Worm (Caenorhabditis elegans) whole organism, L4 larva: ENCODE results near the gene ceh-18.

Experiments used
- D1046.2 ChIP-seq: fragments of 200-800 bp; sonication (Bioruptor generic); IDR thresholded peaks from 2 replicates; pipeline ENCODE4 v1.3.6; 2022; ENCODE audit warnings: missing genetic modification characterization, missing compliant biosample characterization
- F49E8.2 ChIP-seq: sonication (generic microtip); optimal IDR thresholded peaks from 2 replicates; lab custom pipeline; 2016; ENCODE audit warnings: missing compliant biosample characterization, mild to moderate bottlenecking, missing genetic modification characterization, borderline replicate concordance
- R02D3.7 ChIP-seq: fragments of 150-350 bp; sonication (generic microtip); optimal IDR thresholded peaks from 3 replicates; lab custom pipeline; 2014; ENCODE audit warnings: missing biosample characterization, missing genetic modification characterization
- T26A8.4 ChIP-seq: fragments of 200-800 bp; sonication (Bioruptor generic); IDR thresholded peaks from 2 replicates; pipeline ENCODE4 v1.3.6; 2022; ENCODE audit warnings: missing genetic modification characterization, missing compliant biosample characterization
- Y5F2A.4 ChIP-seq: fragments of 200-800 bp; sonication (Bioruptor generic); optimal IDR thresholded peaks from 2 replicates; lab custom pipeline; 2018; ENCODE audit warnings: mild to moderate bottlenecking, missing genetic modification characterization, missing compliant biosample characterization
- aha-1 ChIP-seq: fragments of 150-350 bp; peaks from one replicate; lab custom pipeline; 2014; ENCODE audit warnings: missing biosample characterization, missing genetic modification characterization
- ama-1 ChIP-seq: fragments of 150-350 bp; optimal IDR thresholded peaks from 2 replicates; lab custom pipeline; 2014; ENCODE audit warnings: inconsistent platforms, mixed read lengths
- ceh-32 ChIP-seq: sonication (generic microtip); optimal IDR thresholded peaks from 2 replicates; lab custom pipeline; 2016; ENCODE audit warnings: mild to moderate bottlenecking, missing genetic modification characterization, missing compliant biosample characterization; ENCODE audit not compliant: poor library complexity
- ceh-62 ChIP-seq: sonication (generic microtip); optimal IDR thresholded peaks from 2 replicates; lab custom pipeline; 2017; ENCODE audit warnings: missing biosample characterization, missing genetic modification characterization
- cey-2 ChIP-seq: sonication (generic microtip); optimal IDR thresholded peaks from 3 replicates; lab custom pipeline; 2017; ENCODE audit warnings: missing genetic modification characterization, mild to moderate bottlenecking, missing compliant biosample characterization, antibody characterized with exemption, borderline replicate concordance; ENCODE audit not compliant: insufficient read depth
- ctbp-1 ChIP-seq: fragments of 200-800 bp; sonication (Bioruptor generic); IDR thresholded peaks from 2 replicates; pipeline ENCODE4 v1.3.6; 2022; ENCODE audit warnings: missing genetic modification reagents, missing genetic modification characterization, missing compliant biosample characterization
- daf-16 ChIP-seq, 3 experiments: sonication (generic microtip); optimal IDR thresholded peaks; 2 replicates each; lab custom pipeline; 2016 to 2017; ENCODE audit warnings: missing genetic modification characterization in 3 of 3, missing genetic modification reagents in 3 of 3, mild to moderate bottlenecking in 2 of 3, missing compliant biosample characterization in 2 of 3, missing biosample characterization in 1 of 3, moderate library complexity in 1 of 3
- dmd-6 ChIP-seq: fragments of 200-800 bp; sonication (Bioruptor generic); IDR thresholded peaks from 2 replicates; pipeline ENCODE4 v1.3.6; 2022; ENCODE audit warnings: missing genetic modification reagents, missing genetic modification characterization, missing compliant biosample characterization
- dmd-9 ChIP-seq: fragments of 200-800 bp; sonication (Bioruptor generic); IDR thresholded peaks from 2 replicates; pipeline ENCODE4 v1.3.6; 2022; ENCODE audit warnings: missing genetic modification reagents, missing genetic modification characterization, missing compliant biosample characterization
- dpl-1 ChIP-seq: fragments of 150-350 bp; optimal IDR thresholded peaks from 2 replicates; lab custom pipeline; 2014; ENCODE audit warnings: missing biosample characterization, missing genetic modification reagents, missing genetic modification characterization
- duxl-1 ChIP-seq: sonication (generic microtip); optimal IDR thresholded peaks from 2 replicates; lab custom pipeline; 2016; ENCODE audit warnings: mild to moderate bottlenecking, missing genetic modification characterization, moderate library complexity, missing compliant biosample characterization; ENCODE audit not compliant: poor library complexity
- dve-1 ChIP-seq: sonication (generic microtip); optimal IDR thresholded peaks from 2 replicates; lab custom pipeline; 2017; ENCODE audit warnings: antibody characterized with exemption, mild to moderate bottlenecking, missing genetic modification characterization, missing compliant biosample characterization; ENCODE audit not compliant: insufficient read depth
- fkh-10 ChIP-seq: fragments of 150-350 bp; optimal IDR thresholded peaks from 2 replicates; lab custom pipeline; 2014; ENCODE audit warnings: missing biosample characterization, missing genetic modification reagents, missing genetic modification characterization
- fos-1 ChIP-seq: fragments of 150-350 bp; optimal IDR thresholded peaks from 2 replicates; lab custom pipeline; 2014; ENCODE audit warnings: missing biosample characterization, missing genetic modification characterization
- hlh-11 ChIP-seq: fragments of 200-800 bp; sonication (Bioruptor generic); optimal IDR thresholded peaks from 2 replicates; lab custom pipeline; 2018; ENCODE audit warnings: mild to moderate bottlenecking, missing genetic modification characterization, missing compliant biosample characterization
- hmg-1.1 ChIP-seq: fragments of 200-800 bp; sonication (Bioruptor generic); IDR thresholded peaks from 2 replicates; pipeline ENCODE4 v1.3.6; 2022; ENCODE audit warnings: missing genetic modification reagents, missing genetic modification characterization, missing compliant biosample characterization
- lim-7 ChIP-seq: fragments of 200-800 bp; sonication (Bioruptor generic); IDR thresholded peaks from 2 replicates; pipeline ENCODE4 v1.3.6; 2022; ENCODE audit warnings: missing genetic modification characterization, missing compliant biosample characterization
- lir-3 ChIP-seq: sonication (generic microtip); optimal IDR thresholded peaks from 2 replicates; lab custom pipeline; 2016; ENCODE audit warnings: mild to moderate bottlenecking, missing genetic modification characterization, missing compliant biosample characterization
- lsy-2 ChIP-seq, 2 experiments: fragments of 150-350 bp in 1 of 2; sonication (generic microtip) in 1 of 2; optimal IDR thresholded peaks; 2 replicates each; lab custom pipeline; 2014 to 2017; ENCODE audit warnings: missing biosample characterization in 2 of 2, missing genetic modification characterization in 2 of 2
- nhr-11 ChIP-seq: fragments of 150-350 bp; optimal IDR thresholded peaks from 2 replicates; lab custom pipeline; 2014; ENCODE audit warnings: missing biosample characterization, missing genetic modification characterization
- nhr-28 ChIP-seq: fragments of 150-350 bp; optimal IDR thresholded peaks from 2 replicates; lab custom pipeline; 2014; ENCODE audit warnings: missing biosample characterization, missing genetic modification characterization
- nhr-41 ChIP-seq: fragments of 200-800 bp; sonication (Bioruptor generic); IDR thresholded peaks from 2 replicates; pipeline ENCODE4 v1.3.6; 2022; ENCODE audit warnings: missing genetic modification reagents, missing genetic modification characterization, missing compliant biosample characterization
- nhr-48 ChIP-seq: sonication (generic microtip); optimal IDR thresholded peaks from 2 replicates; lab custom pipeline; 2016; ENCODE audit warnings: mild to moderate bottlenecking, missing genetic modification characterization, missing compliant biosample characterization
- nhr-6 ChIP-seq: fragments of 150-350 bp; optimal IDR thresholded peaks from 2 replicates; lab custom pipeline; 2014; ENCODE audit warnings: missing biosample characterization, missing genetic modification characterization
- nhr-77 ChIP-seq: fragments of 150-350 bp; optimal IDR thresholded peaks from 2 replicates; lab custom pipeline; 2014; ENCODE audit warnings: missing biosample characterization, missing genetic modification characterization
- set-16 ChIP-seq: fragments of 200-800 bp; sonication (Bioruptor generic); IDR thresholded peaks from 2 replicates; pipeline ENCODE4 v1.3.6; 2022; ENCODE audit warnings: missing genetic modification reagents, missing genetic modification characterization, missing compliant biosample characterization
- skn-1 ChIP-seq: fragments of 150-350 bp; optimal IDR thresholded peaks from 2 replicates; lab custom pipeline; 2014; ENCODE audit warnings: missing biosample characterization, missing genetic modification characterization
- spr-3 ChIP-seq: fragments of 200-800 bp; sonication (Bioruptor generic); optimal IDR thresholded peaks from 2 replicates; lab custom pipeline; 2018; ENCODE audit warnings: mild to moderate bottlenecking, missing genetic modification characterization, missing compliant biosample characterization
- tag-97 ChIP-seq: fragments of 200-800 bp; sonication (Bioruptor generic); IDR thresholded peaks from 2 replicates; pipeline ENCODE4 v1.3.6; 2022; ENCODE audit warnings: missing genetic modification characterization, missing compliant biosample characterization
- unc-62 ChIP-seq, 3 experiments: fragments of 150-350 bp in 1 of 3; sonication (generic microtip); optimal IDR thresholded peaks in 2 of 3; peaks in 1 of 3; 1 replicate in 1 of 3; 2 replicates in 2 of 3; lab custom pipeline; 2014 to 2017; ENCODE audit warnings: missing biosample characterization in 3 of 3, missing genetic modification characterization in 3 of 3, missing genetic modification reagents in 3 of 3, missing genotype in 1 of 3
- zag-1 ChIP-seq: fragments of 150-350 bp; optimal IDR thresholded peaks from 2 replicates; lab custom pipeline; 2014; ENCODE audit warnings: missing biosample characterization, missing genetic modification characterization
- zfp-3 ChIP-seq: fragments of 200-800 bp; sonication (Bioruptor generic); conservative IDR thresholded peaks from 2 replicates; pipeline ENCODE4 v1.3.6; 2022; ENCODE audit warnings: missing genetic modification reagents, missing genetic modification characterization, missing compliant biosample characterization
- zip-11 ChIP-seq: fragments of 200-800 bp; sonication (Bioruptor generic); IDR thresholded peaks from 2 replicates; pipeline ENCODE4 v1.3.6; 2022; ENCODE audit warnings: missing genetic modification characterization, missing compliant biosample characterization

ceh-18 gene

DNA sequence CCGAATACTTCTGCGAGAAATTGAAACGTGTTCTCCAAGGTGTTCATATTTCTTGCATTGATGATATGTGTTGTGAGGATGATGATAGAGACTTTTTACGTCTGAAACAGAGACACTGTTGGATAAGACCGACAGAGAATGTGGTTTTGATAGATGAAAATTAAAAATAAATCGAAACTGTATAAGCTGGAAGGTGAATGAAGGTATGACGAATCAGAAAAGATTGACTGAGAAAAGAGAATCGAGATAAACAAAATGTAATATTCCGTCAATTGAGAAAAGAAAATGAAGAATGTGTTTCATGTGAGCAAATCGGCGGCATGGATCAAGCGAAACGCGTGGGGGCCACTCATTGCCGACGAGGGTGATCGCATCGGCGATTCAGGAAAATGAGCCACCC is at the start of gene ceh-18:
TSS of gene ceh-18 (minus strand) at position 101 of the 400 bp plus-strand sequence.
- TF ChIP-seq spr-3 (no peak), ceh-32 (tag; lab: Kevin White, UChicago) (no peak), zip-11 (GFP tag; lab: Robert Waterston, UW) (no peak), lir-3 (tag; lab: Kevin White, UChicago) (no peak)

DNA sequence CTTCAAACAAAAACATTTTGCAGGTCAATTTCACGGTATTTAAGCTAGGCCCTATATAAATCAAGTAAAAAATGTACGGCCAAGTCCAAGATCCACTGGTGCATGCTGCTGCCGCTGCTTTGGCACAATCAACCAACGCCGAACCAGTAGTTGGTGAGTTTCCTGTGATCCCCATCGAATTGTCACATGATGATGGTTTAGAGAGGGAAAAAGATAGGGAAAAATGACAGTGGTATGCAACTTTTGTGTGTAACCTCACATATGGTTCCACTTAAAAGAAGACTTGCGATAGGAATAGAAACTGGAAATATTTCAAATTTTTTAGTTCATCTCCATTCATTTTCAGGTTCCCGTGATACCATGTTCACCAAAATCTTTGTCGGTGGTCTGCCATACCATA is 47.0 kb upstream of the ceh-18 start, which contains the start of gene sup-12:
TSS of gene sup-12 (plus strand) at position 17 of the 400 bp plus-strand sequence.
- no peak for TF ChIP-seq skn-1 (tag; lab: Kevin White, UChicago)
- TF ChIP-seq F49E8.2 (tag; lab: Kevin White, UChicago) = no peak
- TF ChIP-seq aha-1 (tag; lab: Kevin White, UChicago) = peak; percentile 64
- TF ChIP-seq, all 104 proteins: peak for 1

ce11 chrX:3901389-3901788 is 43.8 kb upstream of the ceh-18 start:
- peak; percentile 87 for TF ChIP-seq fkh-10 (GFP tag; lab: Kevin White, UChicago)
- no peak for TF ChIP-seq nhr-28

DNA sequence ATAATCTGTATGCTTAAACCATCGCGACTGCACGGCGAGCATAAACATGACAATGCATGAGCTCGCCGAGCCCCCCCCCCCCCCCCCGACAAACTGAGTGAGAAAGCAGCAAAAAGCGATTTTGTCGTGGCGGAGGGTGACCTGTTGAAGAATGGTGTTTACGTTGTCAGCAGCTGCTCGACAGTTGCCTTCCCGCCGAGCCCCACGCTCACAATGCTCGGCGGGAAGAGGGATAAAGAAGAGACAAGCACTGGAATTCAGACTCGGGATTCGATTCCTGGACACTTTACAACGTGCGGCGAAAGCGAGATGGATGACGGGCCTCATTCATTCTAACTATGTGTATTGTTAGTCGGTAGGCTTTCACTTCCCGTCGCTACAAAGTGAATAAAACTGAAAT is 43.1 kb upstream of the ceh-18 start:
- TF ChIP-seq ceh-62 (no peak), hlh-11 (tag; lab: Kevin White, UChicago) (peak; percentile 65), daf-16 (GFP tag; optimal IDR thresholded peaks at IDR 0.05; lab: Kevin White, UChicago) (peak in 1 of 2 experiments; percentile 27), daf-16 (tag; optimal IDR thresholded peaks at IDR 0.05; lab: Kevin White, UChicago) (no peak), tag-97 (no peak), set-16 (GFP tag; lab: Robert Waterston, UW) (peak; percentile 84; the same call in 1 of the 2 replicates), nhr-48 (tag; lab: Kevin White, UChicago) (no peak), lim-7 (GFP tag; lab: Robert Waterston, UW) (no peak), dve-1 (no peak), nhr-77 (tag; lab: Kevin White, UChicago) (no peak), zfp-3 (no peak), dpl-1 (GFP tag; lab: Kevin White, UChicago) (no peak), duxl-1 (no peak), D1046.2 (peak; percentile 54; the same call in 1 of the 2 replicates), dmd-6 (GFP tag; lab: Robert Waterston, UW) (0 out of 2 replicates have a peak, but pooled peaks have one; percentile 9), nhr-11 (peak; percentile 10), T26A8.4 (GFP tag; lab: Robert Waterston, UW) (0 out of 2 replicates have a peak, but pooled peaks have one; percentile 24)

DNA sequence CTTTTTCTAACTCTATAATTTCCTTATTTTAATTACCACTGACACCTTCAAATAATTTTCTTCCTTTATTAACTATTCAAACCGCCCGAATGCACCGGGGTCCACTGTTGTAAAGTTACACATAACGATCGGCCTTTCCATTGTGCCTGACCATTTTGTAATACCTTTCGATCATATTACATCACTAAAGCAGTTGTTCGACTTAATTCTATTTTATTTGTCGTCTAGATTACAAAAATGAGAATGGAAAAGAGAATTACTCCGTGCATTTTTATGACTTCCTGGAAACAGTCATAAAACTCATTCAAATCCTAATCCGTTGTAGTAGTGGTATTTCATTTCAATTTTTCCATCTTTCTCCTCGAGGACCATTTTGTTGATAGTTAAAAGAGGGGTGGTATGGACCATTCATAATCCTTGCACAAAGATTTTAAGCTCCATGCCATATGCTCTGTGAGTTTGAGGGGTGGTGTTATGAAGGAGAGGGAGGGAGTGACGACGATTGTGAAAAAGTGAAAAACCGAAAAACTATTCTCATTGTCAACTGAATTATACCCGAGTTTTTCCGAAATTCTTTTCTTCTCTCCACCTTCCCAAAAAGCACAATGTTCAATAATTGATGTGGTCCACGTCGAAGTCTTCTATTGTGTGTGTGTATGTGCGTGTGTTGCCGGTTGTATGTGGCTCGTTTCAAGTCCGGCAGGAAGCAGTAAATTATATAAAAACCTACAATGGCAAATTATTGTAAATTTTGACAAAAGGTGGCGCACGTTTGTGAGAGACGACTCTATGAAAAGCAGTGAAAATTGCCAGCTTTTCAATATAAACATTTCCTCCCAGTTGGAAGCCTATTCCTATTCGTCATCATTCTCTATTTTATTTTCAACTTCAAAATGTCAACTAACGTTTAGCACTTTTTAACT is 40.9 kb upstream of the ceh-18 start:
- TF ChIP-seq aha-1 (tag; lab: Kevin White, UChicago) (peak; percentile 64), lsy-2 (tag; optimal IDR thresholded peaks at IDR 0.05; lab: Kevin White, UChicago) (no peak), unc-62 (GFP tag; optimal IDR thresholded peaks at IDR 0.05 in 1 of 2; lab: Kevin White, UChicago) (peak in 1 of 2 experiments; percentile 95), unc-62 (tag; optimal IDR thresholded peaks at IDR 0.05; lab: Kevin White, UChicago) (no peak)

DNA sequence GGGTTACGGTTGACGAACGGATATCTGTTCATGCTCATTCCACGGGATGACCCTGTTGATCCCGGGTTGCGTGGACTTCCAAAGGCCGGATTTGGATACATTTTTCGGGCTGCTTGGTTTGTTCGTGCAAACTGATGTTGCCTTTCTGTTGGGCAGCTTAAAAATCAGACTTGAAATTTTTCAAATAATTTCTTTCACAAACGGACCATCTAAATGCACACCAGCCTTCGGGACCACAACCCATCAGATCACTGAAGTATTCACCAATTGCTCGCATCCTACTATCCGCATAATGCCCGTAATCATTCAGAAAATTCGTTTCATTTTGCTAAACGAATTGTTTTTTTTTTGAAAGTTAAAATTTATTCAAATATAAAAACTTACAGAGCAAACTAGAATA is 38.0 kb upstream of the ceh-18 start, which contains the start of gene F47F2.3:
TSS of gene F47F2.3 (minus strand) at position 101 of the 400 bp plus-strand sequence.
- TF ChIP-seq zag-1 (no peak), fos-1 (tag; lab: Kevin White, UChicago) (no peak), ctbp-1 (GFP tag; lab: Robert Waterston, UW) (no peak), ama-1 (lab: Kevin White, UChicago) (no peak), Y5F2A.4 (GFP tag; lab: Kevin White, UChicago) (no peak), dmd-9 (GFP tag; lab: Robert Waterston, UW) (no peak), unc-62 (GFP tag; optimal IDR thresholded peaks at IDR 0.05 in 1 of 2; lab: Kevin White, UChicago) (no peak), unc-62 (tag; optimal IDR thresholded peaks at IDR 0.05; lab: Kevin White, UChicago) (no peak), nhr-6 (tag; lab: Kevin White, UChicago) (no peak), nhr-48 (tag; lab: Kevin White, UChicago) (no peak), hmg-1.1 (no peak), lsy-2 (tag; optimal IDR thresholded peaks at IDR 0.05; lab: Kevin White, UChicago) (no peak), R02D3.7 (tag; lab: Kevin White, UChicago) (no peak), nhr-41 (no peak), cey-2 (tag; lab: Kevin White, UChicago) (no peak)
